Worm (Caenorhabditis elegans) whole organism, L1 larva: Measurements from ENCODE around the gene prdx-6.
A peak's percentile ranks its signal among the peaks of the same experiment; 100 is the strongest.

Experiments used
- C04F5.9 ChIP-seq: sonication (generic microtip); optimal IDR thresholded peaks from 2 replicates; lab custom pipeline; 2016; ENCODE audit warnings: missing genetic modification characterization, missing compliant biosample characterization
- C34B4.2 ChIP-seq: sonication (generic microtip); optimal IDR thresholded peaks from 2 replicates; lab custom pipeline; 2017; ENCODE audit warnings: mild to moderate bottlenecking, missing genetic modification characterization, missing compliant biosample characterization
- F16B12.6 ChIP-seq: fragments of 150-350 bp; optimal IDR thresholded peaks from 2 replicates; lab custom pipeline; 2014; ENCODE audit warnings: missing biosample characterization, missing genetic modification characterization
- aha-1 ChIP-seq: fragments of 150-350 bp; optimal IDR thresholded peaks from 2 replicates; lab custom pipeline; 2014; ENCODE audit warnings: missing biosample characterization, missing genetic modification characterization
- alr-1 ChIP-seq: fragments of 200-800 bp; sonication (Bioruptor generic); optimal IDR thresholded peaks from 2 replicates; lab custom pipeline; 2018; ENCODE audit warnings: borderline replicate concordance, mild to moderate bottlenecking, missing genetic modification characterization, missing compliant biosample characterization
- blmp-1 ChIP-seq: fragments of 150-350 bp; optimal IDR thresholded peaks from 2 replicates; lab custom pipeline; 2014; ENCODE audit warnings: missing biosample characterization, missing genetic modification characterization
- ceh-63 ChIP-seq: fragments of 200-800 bp; sonication (Bioruptor generic); optimal IDR thresholded peaks from 2 replicates; lab custom pipeline; 2018; ENCODE audit warnings: mild to moderate bottlenecking, missing genetic modification characterization, missing compliant biosample characterization
- ceh-8 ChIP-seq: fragments of 200-800 bp; sonication (Bioruptor generic); optimal IDR thresholded peaks from 2 replicates; lab custom pipeline; 2018; ENCODE audit warnings: mild to moderate bottlenecking, missing genetic modification characterization, moderate library complexity, missing compliant biosample characterization
- ceh-82 ChIP-seq, 3 experiments: fragments of 150-350 bp in 1 of 3; sonication (generic microtip) in 2 of 3; optimal IDR thresholded peaks; 2 replicates each; lab custom pipeline; 2014 to 2017; ENCODE audit warnings: missing biosample characterization in 3 of 3, missing genetic modification characterization in 3 of 3
- ces-1 ChIP-seq: fragments of 150-350 bp; optimal IDR thresholded peaks from 2 replicates; lab custom pipeline; 2014; ENCODE audit warnings: missing biosample characterization, missing genetic modification reagents, missing genetic modification characterization
- dpl-1 ChIP-seq, 3 experiments: fragments of 150-350 bp in 2 of 3; sonication (generic microtip) in 1 of 3; optimal IDR thresholded peaks; 2 replicates each; lab custom pipeline; 2014 to 2017; ENCODE audit warnings: missing biosample characterization in 3 of 3, missing genetic modification characterization in 3 of 3, missing genetic modification reagents in 3 of 3
- egl-13 ChIP-seq: sonication (generic microtip); optimal IDR thresholded peaks from 2 replicates; lab custom pipeline; 2016; ENCODE audit warnings: missing genotype, missing genetic modification reagents, missing genetic modification characterization, missing compliant biosample characterization
- ets-5 ChIP-seq: fragments of 200-800 bp; sonication (Bioruptor generic); IDR thresholded peaks from 2 replicates; pipeline ENCODE4 v1.3.6; 2022; ENCODE audit warnings: missing genetic modification characterization, missing compliant biosample characterization
- fkh-10 ChIP-seq: sonication (generic microtip); optimal IDR thresholded peaks from 2 replicates; lab custom pipeline; 2017; ENCODE audit warnings: missing biosample characterization, missing genetic modification reagents, missing genetic modification characterization
- fkh-4 ChIP-seq: sonication (generic microtip); optimal IDR thresholded peaks from 2 replicates; lab custom pipeline; 2016; ENCODE audit warnings: missing compliant biosample characterization, missing genetic modification characterization, borderline replicate concordance
- fos-1 ChIP-seq: fragments of 150-350 bp; optimal IDR thresholded peaks from 2 replicates; lab custom pipeline; 2014; ENCODE audit warnings: missing biosample characterization, missing genetic modification characterization
- grh-1 ChIP-seq: fragments of 200-800 bp; sonication (Bioruptor generic); IDR thresholded peaks from 2 replicates; pipeline ENCODE4 v1.3.6; 2022; ENCODE audit warnings: missing genetic modification reagents, missing genetic modification characterization, missing compliant biosample characterization
- hlh-17 ChIP-seq: fragments of 200-800 bp; sonication (Bioruptor generic); optimal IDR thresholded peaks from 2 replicates; lab custom pipeline; 2018; ENCODE audit warnings: missing genetic modification characterization, mild to moderate bottlenecking, missing compliant biosample characterization, moderate library complexity, borderline replicate concordance
- hlh-4 ChIP-seq: sonication (generic microtip); optimal IDR thresholded peaks from 2 replicates; lab custom pipeline; 2016; ENCODE audit warnings: mild to moderate bottlenecking, missing genetic modification characterization, missing compliant biosample characterization
- hpl-2 ChIP-seq: fragments of 150-350 bp; optimal IDR thresholded peaks from 2 replicates; lab custom pipeline; 2014; ENCODE audit warnings: missing biosample characterization, missing genetic modification reagents, missing genetic modification characterization
- isw-1 ChIP-seq: fragments of 200-800 bp; sonication (Bioruptor generic); IDR thresholded peaks from 2 replicates; pipeline ENCODE4 v1.3.6; 2022; ENCODE audit warnings: missing genetic modification characterization, missing compliant biosample characterization
- jun-1 ChIP-seq: fragments of 150-350 bp; optimal IDR thresholded peaks from 2 replicates; lab custom pipeline; 2014; ENCODE audit warnings: missing biosample characterization, missing genetic modification reagents, missing genetic modification characterization
- lin-13 ChIP-seq: fragments of 150-350 bp; optimal IDR thresholded peaks from 2 replicates; lab custom pipeline; 2014; ENCODE audit warnings: missing biosample characterization, missing genetic modification reagents, missing genetic modification characterization
- lin-15B ChIP-seq: fragments of 150-350 bp; sonication (generic microtip); optimal IDR thresholded peaks from 3 replicates; lab custom pipeline; 2014; ENCODE audit warnings: missing biosample characterization, missing genetic modification characterization
- lin-35 ChIP-seq, 2 experiments: fragments of 150-350 bp; optimal IDR thresholded peaks; 2 replicates each; lab custom pipeline; 2014; ENCODE audit warnings: missing biosample characterization in 2 of 2, missing genetic modification characterization in 2 of 2, missing genetic modification reagents in 2 of 2
- mab-9 ChIP-seq: fragments of 200-800 bp; sonication (Bioruptor generic); IDR thresholded peaks from 2 replicates; pipeline ENCODE4 v1.3.6; 2022; ENCODE audit warnings: missing genetic modification reagents, missing genetic modification characterization, missing compliant biosample characterization
- mdl-1 ChIP-seq, 2 experiments: fragments of 150-350 bp; optimal IDR thresholded peaks; 2 replicates each; lab custom pipeline; 2014 to 2017; ENCODE audit warnings: missing biosample characterization in 2 of 2, missing genetic modification characterization in 2 of 2, inconsistent platforms in 1 of 2
- mef-2 ChIP-seq: fragments of 150-350 bp; optimal IDR thresholded peaks from 2 replicates; lab custom pipeline; 2014; ENCODE audit warnings: missing biosample characterization, missing genetic modification characterization
- nhr-11 ChIP-seq: fragments of 150-350 bp; optimal IDR thresholded peaks from 2 replicates; lab custom pipeline; 2014; ENCODE audit warnings: missing biosample characterization, missing genetic modification characterization
- nhr-12 ChIP-seq: sonication (generic microtip); optimal IDR thresholded peaks from 2 replicates; lab custom pipeline; 2017; ENCODE audit warnings: missing biosample characterization, missing genetic modification characterization
- nhr-19 ChIP-seq: fragments of 200-800 bp; sonication (Bioruptor generic); conservative IDR thresholded peaks from 2 replicates; pipeline ENCODE4 v1.3.6; 2022; ENCODE audit warnings: missing genetic modification characterization, missing compliant biosample characterization
- nhr-20 ChIP-seq: sonication (generic microtip); optimal IDR thresholded peaks from 2 replicates; lab custom pipeline; 2016; ENCODE audit warnings: mild to moderate bottlenecking, missing genetic modification characterization, missing compliant biosample characterization
- nhr-28 ChIP-seq: fragments of 150-350 bp; optimal IDR thresholded peaks from 2 replicates; lab custom pipeline; 2014; ENCODE audit warnings: missing biosample characterization, missing genetic modification characterization
- nhr-76 ChIP-seq: sonication (generic microtip); optimal IDR thresholded peaks from 2 replicates; lab custom pipeline; 2017; ENCODE audit warnings: missing biosample characterization, missing genetic modification characterization
- nhr-84 ChIP-seq: sonication (generic microtip); optimal IDR thresholded peaks from 2 replicates; lab custom pipeline; 2017; ENCODE audit warnings: missing biosample characterization, missing genetic modification characterization
- nhr-85 ChIP-seq: sonication (generic microtip); peaks from one replicate; lab custom pipeline; 2016; ENCODE audit warnings: missing genetic modification characterization, inconsistent platforms, missing compliant biosample characterization
- nhr-90 ChIP-seq: sonication (generic microtip); optimal IDR thresholded peaks from 2 replicates; lab custom pipeline; 2016; ENCODE audit warnings: mild to moderate bottlenecking, missing genetic modification characterization, missing compliant biosample characterization; ENCODE audit not compliant: poor library complexity
- pax-3 ChIP-seq: fragments of 200-800 bp; sonication (Bioruptor generic); optimal IDR thresholded peaks from 2 replicates; lab custom pipeline; 2018; ENCODE audit warnings: mild to moderate bottlenecking, missing genetic modification characterization, moderate library complexity, missing compliant biosample characterization
- skn-1 ChIP-seq: fragments of 150-350 bp; optimal IDR thresholded peaks from 2 replicates; lab custom pipeline; 2014; ENCODE audit warnings: missing biosample characterization, missing genetic modification characterization
- snu-23 ChIP-seq: sonication (generic microtip); optimal IDR thresholded peaks from 2 replicates; lab custom pipeline; 2016; ENCODE audit warnings: missing genetic modification characterization, missing compliant biosample characterization
- sptf-1 ChIP-seq: fragments of 150-350 bp; optimal IDR thresholded peaks from 2 replicates; lab custom pipeline; 2014; ENCODE audit warnings: missing biosample characterization, missing genetic modification characterization
- swsn-7 ChIP-seq: sonication (generic microtip); optimal IDR thresholded peaks from 2 replicates; lab custom pipeline; 2016; ENCODE audit warnings: missing genetic modification characterization, missing compliant biosample characterization
- tlp-1 ChIP-seq: fragments of 150-350 bp; optimal IDR thresholded peaks from 2 replicates; lab custom pipeline; 2014; ENCODE audit warnings: missing biosample characterization, missing genetic modification characterization
- unc-130 ChIP-seq: fragments of 150-350 bp; optimal IDR thresholded peaks from 2 replicates; lab custom pipeline; 2017; ENCODE audit warnings: missing biosample characterization, missing genetic modification characterization, inconsistent platforms
- unc-30 ChIP-seq: sonication (generic microtip); optimal IDR thresholded peaks from 2 replicates; lab custom pipeline; 2017; ENCODE audit warnings: missing biosample characterization, missing genetic modification characterization
- unc-62 ChIP-seq: fragments of 150-350 bp; optimal IDR thresholded peaks from 2 replicates; lab custom pipeline; 2014; ENCODE audit warnings: missing biosample characterization, missing genetic modification reagents, missing genetic modification characterization
- unc-86 ChIP-seq: sonication (generic microtip); optimal IDR thresholded peaks from 2 replicates; lab custom pipeline; 2016; ENCODE audit warnings: missing genetic modification characterization, missing compliant biosample characterization
- xbp-1 ChIP-seq: sonication (generic microtip); optimal IDR thresholded peaks from 2 replicates; lab custom pipeline; 2016; ENCODE audit warnings: missing genetic modification characterization, missing compliant biosample characterization
- zag-1 ChIP-seq: fragments of 150-350 bp; optimal IDR thresholded peaks from 2 replicates; lab custom pipeline; 2014; ENCODE audit warnings: missing biosample characterization, missing genetic modification characterization
- zip-4 ChIP-seq: fragments of 200-800 bp; sonication (Bioruptor generic); optimal IDR thresholded peaks from 2 replicates; lab custom pipeline; 2018; ENCODE audit warnings: mild to moderate bottlenecking, missing genetic modification characterization, moderate library complexity, missing compliant biosample characterization
- ztf-11 ChIP-seq, 2 experiments: sonication (generic microtip); optimal IDR thresholded peaks; 2 replicates each; lab custom pipeline; 2016 to 2017; ENCODE audit warnings: missing genetic modification characterization in 2 of 2, missing biosample characterization in 1 of 2, missing compliant biosample characterization in 1 of 2
- ztf-4 ChIP-seq: fragments of 150-350 bp; optimal IDR thresholded peaks from 2 replicates; lab custom pipeline; 2014; ENCODE audit warnings: missing biosample characterization, missing genetic modification characterization

prdx-6 gene

DNA sequence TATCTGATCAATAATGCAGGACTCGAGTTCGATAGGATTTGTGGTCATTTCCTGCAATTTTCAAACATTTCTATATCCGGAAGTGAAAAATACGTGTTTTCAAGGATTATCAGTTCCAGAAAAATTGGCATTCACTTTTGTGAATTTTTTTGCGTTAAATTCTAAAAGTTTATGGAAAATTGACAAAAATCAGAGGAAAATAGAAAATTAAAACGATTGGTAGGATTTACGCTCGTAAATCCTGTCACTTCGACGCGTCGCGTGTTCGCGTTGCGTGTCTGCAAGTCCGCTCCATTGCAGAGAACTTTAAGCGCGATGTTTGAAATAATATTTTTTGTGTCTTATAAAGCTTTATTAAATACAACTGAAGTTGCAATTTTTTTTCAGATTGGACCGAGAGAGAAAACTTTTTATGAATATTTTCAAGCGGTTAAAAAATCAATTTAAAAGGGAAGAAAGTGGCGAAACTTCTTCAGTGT is 37.1 kb downstream of the prdx-6 start, which contains the start of gene rcat-1 (continued):
- peak; percentile 29 for TF ChIP-seq pax-3
- no peak for TF ChIP-seq nhr-28
- no peak for TF ChIP-seq ceh-63 (GFP tag; lab: Kevin White, UChicago)
- no peak for TF ChIP-seq zip-4
- TF ChIP-seq nhr-76 (tag; lab: Kevin White, UChicago), result no peak
- TF ChIP-seq mab-9, result no peak
- TF ChIP-seq blmp-1, result peak; percentile 87
- peak in 1 of 2 experiments; percentile 74 for TF ChIP-seq mdl-1 (tag; optimal IDR thresholded peaks at IDR 0.05; lab: Kevin White, UChicago)
- peak; percentile 71 for TF ChIP-seq jun-1 (tag; lab: Kevin White, UChicago)
- no peak for TF ChIP-seq mef-2 (tag; lab: Kevin White, UChicago)
- TF ChIP-seq grh-1 (GFP tag; lab: Robert Waterston, UW), result no peak
- TF ChIP-seq tlp-1 (tag; lab: Kevin White, UChicago), result no peak
- TF ChIP-seq xbp-1 (tag; lab: Kevin White, UChicago), result peak; percentile 75
- no peak for TF ChIP-seq hpl-2 (GFP tag; lab: Kevin White, UChicago)
- peak; percentile 32 for TF ChIP-seq fkh-10 (GFP tag; lab: Kevin White, UChicago)
- no peak for TF ChIP-seq C34B4.2 (tag; lab: Kevin White, UChicago)
- TF ChIP-seq hlh-17 (GFP tag; lab: Kevin White, UChicago), result no peak
- TF ChIP-seq nhr-20, result peak; percentile 63
- peak; percentile 78 to 95 (median 81) for TF ChIP-seq ceh-82 (tag; optimal IDR thresholded peaks at IDR 0.05; lab: Kevin White, UChicago)
- TF ChIP-seq nhr-84, result no peak
- no peak for TF ChIP-seq ztf-4
- TF ChIP-seq unc-62 (GFP tag; lab: Kevin White, UChicago), result no peak
- peak; percentile 91 for TF ChIP-seq lin-13
- TF ChIP-seq hlh-4 (tag; lab: Kevin White, UChicago), result no peak
- no peak for TF ChIP-seq ceh-8 (GFP tag; lab: Kevin White, UChicago)
- TF ChIP-seq unc-30 (tag; lab: Kevin White, UChicago), result no peak
- TF ChIP-seq skn-1 (tag; lab: Kevin White, UChicago), result peak; percentile 89
- TF ChIP-seq fkh-4 (tag; lab: Kevin White, UChicago), result no peak
- TF ChIP-seq nhr-19 (GFP tag; lab: Robert Waterston, UW), result peak; percentile 72
- peak; percentile 97 to 99 for TF ChIP-seq lin-35 (GFP tag; optimal IDR thresholded peaks at IDR 0.05; lab: Kevin White, UChicago)
- no peak for TF ChIP-seq sptf-1 (tag; lab: Kevin White, UChicago)
- TF ChIP-seq fos-1 (tag; lab: Kevin White, UChicago), result peak; percentile 52

DNA sequence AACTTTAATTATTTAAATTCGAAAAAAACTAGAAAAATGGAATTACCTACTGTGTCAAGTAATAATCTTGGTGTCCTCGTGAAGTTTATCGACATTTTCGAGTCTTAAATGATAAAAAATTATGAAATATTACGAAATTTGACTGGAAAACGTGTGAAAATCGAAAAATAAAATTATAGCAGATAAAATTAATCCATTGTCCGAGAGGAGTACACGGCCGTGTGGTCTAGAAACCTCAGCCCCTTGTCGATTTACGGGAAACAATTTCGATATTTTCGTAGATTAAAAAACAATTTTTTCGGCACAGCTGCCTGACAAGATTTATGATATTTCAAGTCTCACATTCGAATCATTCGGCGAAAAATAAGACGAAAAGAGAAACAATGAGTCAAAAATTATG is 38.7 kb downstream of the prdx-6 start, which contains the start of gene R02D3.8:
TSS of gene R02D3.8 (minus strand) at position 109 of the 400 bp plus-strand sequence.
- TF ChIP-seq swsn-7 (tag; lab: Kevin White, UChicago), result peak; percentile 31
- TF ChIP-seq snu-23, result peak; percentile 62
- TF ChIP-seq egl-13 (tag; lab: Kevin White, UChicago), result peak; percentile 25
- TF ChIP-seq aha-1 (tag; lab: Kevin White, UChicago), result no peak
- TF ChIP-seq dpl-1 (GFP tag; optimal IDR thresholded peaks at IDR 0.05; lab: Kevin White, UChicago), result peak; percentile 48 to 67 (median 55)
- peak; percentile 40 for TF ChIP-seq nhr-20
- no peak for TF ChIP-seq ceh-8 (GFP tag; lab: Kevin White, UChicago)
- TF ChIP-seq unc-86 (tag; lab: Kevin White, UChicago), result no peak
- peak; percentile 47 for TF ChIP-seq nhr-85 (tag; lab: Kevin White, UChicago)
- TF ChIP-seq blmp-1, result no peak
- TF ChIP-seq isw-1, result no peak
- TF ChIP-seq unc-130 (tag; lab: Kevin White, UChicago), result no peak
- TF ChIP-seq ces-1 (GFP tag; lab: Kevin White, UChicago), result no peak
- peak; percentile 4 for TF ChIP-seq lin-15B (tag; lab: Kevin White, UChicago)
- peak; percentile 50 to 59 for TF ChIP-seq lin-35 (GFP tag; optimal IDR thresholded peaks at IDR 0.05; lab: Kevin White, UChicago)
- TF ChIP-seq ztf-11 (tag; optimal IDR thresholded peaks at IDR 0.05; lab: Kevin White, UChicago), result peak in 1 of 2 experiments; percentile 46
- TF ChIP-seq nhr-12 (tag; lab: Kevin White, UChicago), result no peak
- no peak for TF ChIP-seq zag-1 (tag; lab: Kevin White, UChicago)
- TF ChIP-seq ets-5, result no peak
- TF ChIP-seq F16B12.6 (tag; lab: Kevin White, UChicago), result no peak
- no peak for TF ChIP-seq mef-2 (tag; lab: Kevin White, UChicago)
- TF ChIP-seq sptf-1 (tag; lab: Kevin White, UChicago), result no peak
- TF ChIP-seq C04F5.9 (tag; lab: Kevin White, UChicago), result no peak
- TF ChIP-seq hlh-17 (GFP tag; lab: Kevin White, UChicago), result no peak
- no peak for TF ChIP-seq nhr-11 (tag; lab: Kevin White, UChicago)
- no peak for TF ChIP-seq nhr-84
- TF ChIP-seq nhr-90 (tag; lab: Kevin White, UChicago), result peak; percentile 61
- TF ChIP-seq pax-3, result no peak
- no peak for TF ChIP-seq alr-1
